Fruit fly (Drosophila melanogaster): ENCODE data around the gene CG4686.

The CG4686 gene

DNA sequence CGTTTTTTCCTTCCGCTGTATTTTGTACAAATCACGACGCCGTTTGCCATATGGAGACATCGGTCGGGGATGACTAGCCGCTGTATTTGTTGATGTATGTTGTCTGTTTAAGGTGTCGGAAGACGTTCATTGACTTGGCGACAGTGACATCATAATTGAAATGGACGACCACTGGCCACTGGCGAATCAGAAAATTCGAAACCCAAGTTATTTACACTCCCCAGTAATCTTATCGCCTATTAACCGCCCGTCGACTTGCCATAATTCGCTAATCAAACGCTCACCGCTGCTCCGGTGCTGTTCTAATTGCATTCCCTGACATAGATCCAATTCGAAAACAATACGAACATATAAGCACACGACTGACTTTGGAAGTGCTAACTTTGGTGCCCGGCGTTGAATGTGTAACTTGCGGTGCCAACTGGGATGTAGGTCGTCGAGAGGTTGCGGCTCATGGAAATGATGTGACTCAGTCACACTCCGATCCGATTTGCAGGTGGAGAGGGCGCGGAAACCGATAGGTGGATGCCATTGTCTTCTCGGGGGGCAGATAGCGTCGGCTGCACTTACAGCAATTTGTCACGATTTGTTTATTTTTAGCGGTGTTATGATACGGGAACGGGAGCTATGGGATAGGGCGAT, 45.4 kb downstream of the CG4686 start:
- TF ChIP-seq CG13204 (GFP tag; optimal IDR thresholded peaks at IDR 0.05) (no peak), CG9948 (tag; optimal IDR thresholded peaks at IDR 0.05) (no peak), CG8159 (tag; optimal IDR thresholded peaks at IDR 0.05) (no peak), rn (GFP tag; IDR thresholded peaks at IDR 0.05) (no peak), gl (tag; optimal IDR thresholded peaks at IDR 0.05) (no peak), CG10348 (GFP tag; IDR thresholded peaks at IDR 0.05) (no peak), Pif1A (GFP tag; optimal IDR thresholded peaks at IDR 0.05) (no peak)

dm6 chr3R:19910302-19911029, 46.2 kb downstream of the CG4686 start:
- TF ChIP-seq CG8301 (tag; optimal IDR thresholded peaks at IDR 0.05): peak; percentile 2
- TF ChIP-seq EcR (GFP tag; optimal IDR thresholded peaks at IDR 0.05): peak; percentile 52
- TF ChIP-seq CG9948 (tag; optimal IDR thresholded peaks at IDR 0.05): no peak
- no peak for TF ChIP-seq D1 (tag; optimal IDR thresholded peaks at IDR 0.05)
- TF ChIP-seq gl (tag; optimal IDR thresholded peaks at IDR 0.05): peak; percentile 36
- peak; percentile 45 for TF ChIP-seq CG14655 (GFP tag; optimal IDR thresholded peaks at IDR 0.05)
- peak; percentile 45 for TF ChIP-seq Pif1A (GFP tag; optimal IDR thresholded peaks at IDR 0.05)
- TF ChIP-seq Pif1B (GFP tag; optimal IDR thresholded peaks at IDR 0.05): peak; percentile 40

DNA sequence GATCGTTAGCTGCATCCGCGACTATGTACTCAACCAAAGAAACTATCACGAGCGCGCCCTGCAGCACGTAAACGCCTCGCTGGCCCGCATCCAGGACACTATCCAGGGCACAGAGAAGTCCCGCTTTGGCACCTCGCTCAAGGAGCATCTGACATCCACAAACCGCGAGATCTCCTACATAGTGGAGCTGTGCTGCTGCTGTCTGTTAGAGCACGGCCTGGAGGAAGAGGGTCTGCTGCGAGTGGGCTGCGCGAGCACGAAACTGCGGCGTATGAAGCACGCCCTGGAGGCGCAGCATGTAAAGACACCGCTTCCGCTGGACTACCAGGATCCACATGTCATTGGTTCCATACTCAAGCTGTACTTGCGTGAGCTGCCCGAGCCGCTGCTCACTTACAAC, 46.7 kb downstream of the CG4686 start:
- TF ChIP-seq D1 (tag; optimal IDR thresholded peaks at IDR 0.05) (no peak), CG4496 (GFP tag; IDR thresholded peaks at IDR 0.05) (no peak), Ets98B (GFP tag; IDR thresholded peaks at IDR 0.05) (no peak), CG13204 (GFP tag; optimal IDR thresholded peaks at IDR 0.05) (no peak), fd96Ca (GFP tag; IDR thresholded peaks at IDR 0.05) (no peak), CG10348 (GFP tag; IDR thresholded peaks at IDR 0.05) (no peak), Snoo (tag; optimal IDR thresholded peaks at IDR 0.05) (no peak), CG32121 (GFP tag; IDR thresholded peaks at IDR 0.05) (no peak)

- no peak for TF ChIP-seq CG10348 (GFP tag; IDR thresholded peaks at IDR 0.05)
- no peak for TF ChIP-seq CG15710 (tag; optimal IDR thresholded peaks at IDR 0.05)
- no peak for TF ChIP-seq rn (GFP tag; IDR thresholded peaks at IDR 0.05)
- TF ChIP-seq gl (tag; optimal IDR thresholded peaks at IDR 0.05): no peak
- no peak for TF ChIP-seq CG8301 (tag; optimal IDR thresholded peaks at IDR 0.05)
- no peak for TF ChIP-seq CG17806 (tag; optimal IDR thresholded peaks at IDR 0.05)
- no peak for TF ChIP-seq CG8159 (tag; optimal IDR thresholded peaks at IDR 0.05)
- no peak for TF ChIP-seq Pif1B (GFP tag; optimal IDR thresholded peaks at IDR 0.05)
- no peak for TF ChIP-seq Ets98B (GFP tag; IDR thresholded peaks at IDR 0.05)
- no peak for TF ChIP-seq CG4496 (GFP tag; IDR thresholded peaks at IDR 0.05)
- no peak for TF ChIP-seq CG14655 (GFP tag; optimal IDR thresholded peaks at IDR 0.05)
- no peak for TF ChIP-seq CG12605 (GFP tag; IDR thresholded peaks at IDR 0.05)
- no peak for TF ChIP-seq CG13204 (GFP tag; optimal IDR thresholded peaks at IDR 0.05)
- no peak for TF ChIP-seq D1 (tag; optimal IDR thresholded peaks at IDR 0.05)
- no peak for TF ChIP-seq CG32121 (GFP tag; IDR thresholded peaks at IDR 0.05)
- no peak for TF ChIP-seq fd96Ca (GFP tag; IDR thresholded peaks at IDR 0.05)
- no peak for TF ChIP-seq CG9948 (tag; optimal IDR thresholded peaks at IDR 0.05)
- no peak for TF ChIP-seq Pif1A (GFP tag; optimal IDR thresholded peaks at IDR 0.05)
These were observed 51.0 kb downstream of the CG4686 start, which contains the start of the genes Xport-A and Xport-B for dm6 chr3R:19915312-19915711. Xport-A (minus strand) TSS chr3R:19915412. Xport-B (minus strand) TSS chr3R:19915412.
